Worm (Caenorhabditis elegans) whole organism, late embryonic: ENCODE results near the gene dnj-11.

Experiments used
- ceh-45 ChIP-seq: fragments of 200-800 bp; sonication (Bioruptor generic); IDR thresholded peaks from 2 replicates; pipeline ENCODE4 v1.3.6; 2022; ENCODE audit warnings: missing genetic modification reagents, missing genetic modification characterization, missing compliant biosample characterization
- ceh-48 ChIP-seq: sonication (generic microtip); optimal IDR thresholded peaks from 2 replicates; lab custom pipeline; 2016; ENCODE audit warnings: missing genetic modification characterization, inconsistent platforms, missing compliant biosample characterization
- hlh-15 ChIP-seq: sonication (generic microtip); optimal IDR thresholded peaks from 2 replicates; lab custom pipeline; 2016; ENCODE audit warnings: missing genetic modification characterization, missing compliant biosample characterization
- hlh-30 ChIP-seq: sonication (generic microtip); optimal IDR thresholded peaks from 2 replicates; lab custom pipeline; 2017; ENCODE audit warnings: antibody characterized with exemption, missing genetic modification characterization, missing compliant biosample characterization; ENCODE audit not compliant: insufficient read depth
- nhr-11 ChIP-seq: fragments of 150-350 bp; optimal IDR thresholded peaks from 2 replicates; lab custom pipeline; 2014; ENCODE audit warnings: missing biosample characterization, missing genetic modification characterization
- pha-2 ChIP-seq: sonication (generic microtip); optimal IDR thresholded peaks from 2 replicates; lab custom pipeline; 2017; ENCODE audit warnings: mild to moderate bottlenecking, missing genetic modification characterization, missing compliant biosample characterization
- tbx-2 ChIP-seq: sonication (generic microtip); optimal IDR thresholded peaks from 2 replicates; lab custom pipeline; 2016; ENCODE audit warnings: missing genetic modification characterization, missing compliant biosample characterization
- unc-3 ChIP-seq, 2 experiments: fragments of 200-800 bp in 1 of 2; sonication (Bioruptor generic) in 1 of 2; sonication (generic microtip) in 1 of 2; conservative IDR thresholded peaks in 1 of 2; optimal IDR thresholded peaks in 1 of 2; 2 replicates each; pipeline versions ENCODE4 v1.3.6 to Lab custom; 2016 to 2022; ENCODE audit warnings: missing compliant biosample characterization in 2 of 2, missing genetic modification characterization in 2 of 2, missing genetic modification reagents in 1 of 2

Gene dnj-11

ce11 chrIV:6634789-6635188 is 49.1 kb downstream of the dnj-11 start, which contains the start of gene metl-13:
Gene metl-13 (plus strand): TSS chrIV:6635089.
- TF ChIP-seq pha-2 (tag; lab: Kevin White, UChicago): no peak
- TF ChIP-seq ceh-45 (GFP tag; lab: Robert Waterston, UW): no peak
- no peak for TF ChIP-seq tbx-2 (tag; lab: Kevin White, UChicago)
- TF ChIP-seq nhr-11 (tag; lab: Kevin White, UChicago): no peak
- no peak for TF ChIP-seq hlh-15 (tag; lab: Kevin White, UChicago)
- TF ChIP-seq unc-3 (GFP tag; conservative IDR thresholded peaks at IDR 0.05; lab: Robert Waterston, UW): no peak
- TF ChIP-seq unc-3 (tag; optimal IDR thresholded peaks at IDR 0.05; lab: Kevin White, UChicago): no peak
- no peak for TF ChIP-seq hlh-30 (tag; lab: Kevin White, UChicago)
- TF ChIP-seq ceh-48 (tag; lab: Kevin White, UChicago): no peak
